Worm (Caenorhabditis elegans) whole organism, L4 larva: ENCODE measurements around the gene F38B2.4.

Experiments
- F10B5.3 ChIP-seq: sonication (generic microtip); optimal IDR thresholded peaks from 2 replicates; lab custom pipeline; 2016; ENCODE audit warnings: mild to moderate bottlenecking, missing genetic modification characterization, missing compliant biosample characterization
- F26F4.8 ChIP-seq: fragments of 200-800 bp; sonication (Bioruptor generic); conservative IDR thresholded peaks from 2 replicates; pipeline ENCODE4 v1.3.6; 2022; ENCODE audit warnings: missing genetic modification characterization, missing compliant biosample characterization
- F37D6.2 ChIP-seq: sonication (generic microtip); optimal IDR thresholded peaks from 2 replicates; lab custom pipeline; 2016; ENCODE audit warnings: mild to moderate bottlenecking, missing genetic modification characterization, missing compliant biosample characterization
- Y105C5A.15 ChIP-seq: fragments of 200-800 bp; sonication (Bioruptor generic); IDR thresholded peaks from 2 replicates; pipeline ENCODE4 v1.3.6; 2022; ENCODE audit warnings: missing genetic modification characterization, missing compliant biosample characterization
- aha-1 ChIP-seq: fragments of 150-350 bp; peaks from one replicate; lab custom pipeline; 2014; ENCODE audit warnings: missing biosample characterization, missing genetic modification characterization
- ceh-32 ChIP-seq: sonication (generic microtip); optimal IDR thresholded peaks from 2 replicates; lab custom pipeline; 2016; ENCODE audit warnings: mild to moderate bottlenecking, missing genetic modification characterization, missing compliant biosample characterization; ENCODE audit not compliant: poor library complexity
- daf-8 ChIP-seq: fragments of 200-800 bp; sonication (Bioruptor generic); IDR thresholded peaks from 2 replicates; pipeline ENCODE4 v1.3.6; 2022; ENCODE audit warnings: missing genetic modification characterization, missing compliant biosample characterization
- dmd-6 ChIP-seq: fragments of 200-800 bp; sonication (Bioruptor generic); IDR thresholded peaks from 2 replicates; pipeline ENCODE4 v1.3.6; 2022; ENCODE audit warnings: missing genetic modification reagents, missing genetic modification characterization, missing compliant biosample characterization
- dmd-9 ChIP-seq: fragments of 200-800 bp; sonication (Bioruptor generic); IDR thresholded peaks from 2 replicates; pipeline ENCODE4 v1.3.6; 2022; ENCODE audit warnings: missing genetic modification reagents, missing genetic modification characterization, missing compliant biosample characterization
- dpl-1 ChIP-seq: fragments of 150-350 bp; optimal IDR thresholded peaks from 2 replicates; lab custom pipeline; 2014; ENCODE audit warnings: missing biosample characterization, missing genetic modification reagents, missing genetic modification characterization
- duxl-1 ChIP-seq: sonication (generic microtip); optimal IDR thresholded peaks from 2 replicates; lab custom pipeline; 2016; ENCODE audit warnings: mild to moderate bottlenecking, missing genetic modification characterization, moderate library complexity, missing compliant biosample characterization; ENCODE audit not compliant: poor library complexity
- dve-1 ChIP-seq: sonication (generic microtip); optimal IDR thresholded peaks from 2 replicates; lab custom pipeline; 2017; ENCODE audit warnings: antibody characterized with exemption, mild to moderate bottlenecking, missing genetic modification characterization, missing compliant biosample characterization; ENCODE audit not compliant: insufficient read depth
- fkh-10 ChIP-seq: fragments of 150-350 bp; optimal IDR thresholded peaks from 2 replicates; lab custom pipeline; 2014; ENCODE audit warnings: missing biosample characterization, missing genetic modification reagents, missing genetic modification characterization
- gei-8 ChIP-seq: fragments of 200-800 bp; sonication (Bioruptor generic); optimal IDR thresholded peaks from 2 replicates; lab custom pipeline; 2018; ENCODE audit warnings: mild to moderate bottlenecking, missing genetic modification characterization, missing compliant biosample characterization
- hif-1 ChIP-seq, 2 experiments: sonication (generic microtip); optimal IDR thresholded peaks; 2 replicates each; lab custom pipeline; 2016 to 2017; ENCODE audit warnings: missing compliant biosample characterization in 2 of 2, missing genetic modification characterization in 2 of 2, missing genetic modification reagents in 2 of 2, missing genotype in 2 of 2, mild to moderate bottlenecking in 1 of 2
- hlh-11 ChIP-seq: fragments of 200-800 bp; sonication (Bioruptor generic); optimal IDR thresholded peaks from 2 replicates; lab custom pipeline; 2018; ENCODE audit warnings: mild to moderate bottlenecking, missing genetic modification characterization, missing compliant biosample characterization
- hlh-30 ChIP-seq: sonication (generic microtip); optimal IDR thresholded peaks from 2 replicates; lab custom pipeline; 2017; ENCODE audit warnings: antibody characterized with exemption, mild to moderate bottlenecking, missing genetic modification characterization, missing compliant biosample characterization; ENCODE audit not compliant: insufficient read depth
- lin-1 ChIP-seq: fragments of 200-800 bp; sonication (Bioruptor generic); IDR thresholded peaks from 2 replicates; pipeline ENCODE4 v1.3.6; 2022; ENCODE audit warnings: missing genetic modification reagents, missing genetic modification characterization, missing compliant biosample characterization
- lin-29 ChIP-seq: fragments of 200-800 bp; sonication (Bioruptor generic); IDR thresholded peaks from 2 replicates; pipeline ENCODE4 v1.3.6; 2022; ENCODE audit warnings: missing genetic modification reagents, missing genetic modification characterization, missing compliant biosample characterization
- lir-3 ChIP-seq: sonication (generic microtip); optimal IDR thresholded peaks from 2 replicates; lab custom pipeline; 2016; ENCODE audit warnings: mild to moderate bottlenecking, missing genetic modification characterization, missing compliant biosample characterization
- madf-5 ChIP-seq, 2 experiments: fragments of 200-800 bp; sonication (Bioruptor generic); IDR thresholded peaks; 2 replicates each; pipeline ENCODE4 v1.3.6; 2022; ENCODE audit warnings: missing compliant biosample characterization in 2 of 2, missing genetic modification characterization in 2 of 2
- madf-9 ChIP-seq: fragments of 200-800 bp; sonication (Bioruptor generic); conservative IDR thresholded peaks from 2 replicates; pipeline ENCODE4 v1.3.6; 2022; ENCODE audit warnings: missing genetic modification reagents, missing genetic modification characterization, missing compliant biosample characterization
- mdl-1 ChIP-seq, 2 experiments: fragments of 150-350 bp in 1 of 2; sonication (generic microtip) in 1 of 2; optimal IDR thresholded peaks; 2 replicates each; lab custom pipeline; 2014 to 2017; ENCODE audit warnings: missing biosample characterization in 2 of 2, missing genetic modification characterization in 2 of 2
- mep-1 ChIP-seq: fragments of 150-350 bp; sonication (generic microtip); optimal IDR thresholded peaks from 3 replicates; lab custom pipeline; 2014; ENCODE audit warnings: missing biosample characterization, missing genetic modification characterization
- mes-2 ChIP-seq: sonication (generic microtip); optimal IDR thresholded peaks from 2 replicates; lab custom pipeline; 2016; ENCODE audit warnings: missing genotype, mild to moderate bottlenecking, missing genetic modification characterization, missing compliant biosample characterization; ENCODE audit not compliant: poor library complexity, severe bottlenecking
- mxl-3 ChIP-seq: fragments of 200-800 bp; sonication (Bioruptor generic); optimal IDR thresholded peaks from 2 replicates; lab custom pipeline; 2018; ENCODE audit warnings: mild to moderate bottlenecking, missing genetic modification characterization, missing compliant biosample characterization
- nhr-10 ChIP-seq: fragments of 150-350 bp; optimal IDR thresholded peaks from 2 replicates; lab custom pipeline; 2014; ENCODE audit warnings: missing biosample characterization, missing genetic modification characterization
- nhr-28 ChIP-seq: fragments of 150-350 bp; optimal IDR thresholded peaks from 2 replicates; lab custom pipeline; 2014; ENCODE audit warnings: missing biosample characterization, missing genetic modification characterization
- nhr-41 ChIP-seq: fragments of 200-800 bp; sonication (Bioruptor generic); IDR thresholded peaks from 2 replicates; pipeline ENCODE4 v1.3.6; 2022; ENCODE audit warnings: missing genetic modification reagents, missing genetic modification characterization, missing compliant biosample characterization
- nhr-42 ChIP-seq: fragments of 200-800 bp; sonication (Bioruptor generic); IDR thresholded peaks from 2 replicates; pipeline ENCODE4 v1.3.6; 2022; ENCODE audit warnings: missing genetic modification characterization, missing compliant biosample characterization
- nhr-48 ChIP-seq: sonication (generic microtip); optimal IDR thresholded peaks from 2 replicates; lab custom pipeline; 2016; ENCODE audit warnings: mild to moderate bottlenecking, missing genetic modification characterization, missing compliant biosample characterization
- php-3 ChIP-seq: fragments of 200-800 bp; sonication (Bioruptor generic); IDR thresholded peaks from 2 replicates; pipeline ENCODE4 v1.3.6; 2022; ENCODE audit warnings: missing genetic modification reagents, missing genetic modification characterization, missing compliant biosample characterization
- saeg-2 ChIP-seq: fragments of 200-800 bp; sonication (Bioruptor generic); IDR thresholded peaks from 2 replicates; pipeline ENCODE4 v1.3.6; 2022; ENCODE audit warnings: missing genetic modification reagents, missing genetic modification characterization, missing compliant biosample characterization
- sdz-12 ChIP-seq: fragments of 200-800 bp; sonication (Bioruptor generic); optimal IDR thresholded peaks from 2 replicates; lab custom pipeline; 2018; ENCODE audit warnings: mild to moderate bottlenecking, missing genetic modification characterization, missing compliant biosample characterization
- snpc-1.2 ChIP-seq: fragments of 200-800 bp; sonication (Bioruptor generic); IDR thresholded peaks from 2 replicates; pipeline ENCODE4 v1.3.6; 2022; ENCODE audit warnings: missing genetic modification reagents, missing genetic modification characterization, missing compliant biosample characterization
- spr-1 ChIP-seq: sonication (generic microtip); optimal IDR thresholded peaks from 2 replicates; lab custom pipeline; 2016; ENCODE audit warnings: mild to moderate bottlenecking, missing genetic modification characterization, missing compliant biosample characterization
- spr-3 ChIP-seq: fragments of 200-800 bp; sonication (Bioruptor generic); optimal IDR thresholded peaks from 2 replicates; lab custom pipeline; 2018; ENCODE audit warnings: mild to moderate bottlenecking, missing genetic modification characterization, missing compliant biosample characterization
- unc-130 ChIP-seq: sonication (generic microtip); optimal IDR thresholded peaks from 2 replicates; lab custom pipeline; 2016; ENCODE audit warnings: missing genetic modification reagents, missing genetic modification characterization, missing compliant biosample characterization
- unc-62 ChIP-seq, 3 experiments: fragments of 150-350 bp in 1 of 3; sonication (generic microtip); optimal IDR thresholded peaks in 2 of 3; peaks in 1 of 3; 1 replicate in 1 of 3; 2 replicates in 2 of 3; lab custom pipeline; 2014 to 2017; ENCODE audit warnings: missing biosample characterization in 3 of 3, missing genetic modification characterization in 3 of 3, missing genetic modification reagents in 3 of 3, missing genotype in 1 of 3
- zag-1 ChIP-seq: fragments of 150-350 bp; optimal IDR thresholded peaks from 2 replicates; lab custom pipeline; 2014; ENCODE audit warnings: missing biosample characterization, missing genetic modification characterization
- zfp-2 ChIP-seq: sonication (generic microtip); optimal IDR thresholded peaks from 2 replicates; lab custom pipeline; 2016; ENCODE audit warnings: mild to moderate bottlenecking, missing genetic modification characterization, missing compliant biosample characterization
- zip-11 ChIP-seq: fragments of 200-800 bp; sonication (Bioruptor generic); IDR thresholded peaks from 2 replicates; pipeline ENCODE4 v1.3.6; 2022; ENCODE audit warnings: missing genetic modification characterization, missing compliant biosample characterization
- ztf-11 ChIP-seq: fragments of 150-350 bp; optimal IDR thresholded peaks from 2 replicates; lab custom pipeline; 2014; ENCODE audit warnings: missing biosample characterization, missing genetic modification characterization
- ztf-7 ChIP-seq: fragments of 150-350 bp; optimal IDR thresholded peaks from 2 replicates; lab custom pipeline; 2014; ENCODE audit warnings: missing biosample characterization, missing genetic modification characterization

The F38B2.4 gene

ce11 chrX:11250983-11251382, 36.5 kb downstream of the F38B2.4 start (continued):
- TF ChIP-seq nhr-10 (tag; lab: Kevin White, UChicago), result no peak

ce11 chrX:11249392-11249791, 38.1 kb downstream of the F38B2.4 start:
- no peak for TF ChIP-seq ztf-7 (tag; lab: Kevin White, UChicago)
- TF ChIP-seq mxl-3 (GFP tag; lab: Kevin White, UChicago), result no peak
- TF ChIP-seq mdl-1 (tag; optimal IDR thresholded peaks at IDR 0.05; lab: Kevin White, UChicago), result peak in 1 of 2 experiments; percentile 36
- no peak for TF ChIP-seq daf-8 (GFP tag; lab: Robert Waterston, UW)
- TF ChIP-seq dpl-1 (GFP tag; lab: Kevin White, UChicago), result no peak
- no peak for TF ChIP-seq unc-130
- TF ChIP-seq aha-1 (tag; lab: Kevin White, UChicago), result peak; percentile 3
- TF ChIP-seq spr-1 (tag; lab: Kevin White, UChicago), result no peak
- TF ChIP-seq nhr-42 (GFP tag; lab: Robert Waterston, UW), result no peak
- TF ChIP-seq zfp-2, result no peak
- TF ChIP-seq hlh-11 (tag; lab: Kevin White, UChicago), result no peak

ce11 chrX:11248083-11248482, 39.4 kb downstream of the F38B2.4 start:
- TF ChIP-seq mes-2 (tag; lab: Kevin White, UChicago) (no peak), F10B5.3 (tag; lab: Kevin White, UChicago) (no peak), Y105C5A.15 (GFP tag; lab: Robert Waterston, UW) (no peak), madf-5 (GFP tag; IDR thresholded peaks at IDR 0.05; lab: Robert Waterston, UW) (no peak), hlh-30 (tag; lab: Kevin White, UChicago) (peak; percentile 79), zip-11 (GFP tag; lab: Robert Waterston, UW) (no peak), nhr-41 (GFP tag; lab: Robert Waterston, UW) (no peak), gei-8 (GFP tag; lab: Kevin White, UChicago) (no peak), unc-62 (GFP tag; optimal IDR thresholded peaks at IDR 0.05 in 1 of 2; lab: Kevin White, UChicago) (no peak), unc-62 (tag; optimal IDR thresholded peaks at IDR 0.05; lab: Kevin White, UChicago) (no peak), hif-1 (tag; optimal IDR thresholded peaks at IDR 0.05; lab: Kevin White, UChicago) (no peak), dmd-9 (GFP tag; lab: Robert Waterston, UW) (no peak), hlh-11 (tag; lab: Kevin White, UChicago) (peak; percentile 88), lin-1 (no peak), dmd-6 (no peak), lin-29 (0 out of 2 replicates have a peak, but pooled peaks have one; percentile 30), ceh-32 (tag; lab: Kevin White, UChicago) (no peak), duxl-1 (tag; lab: Kevin White, UChicago) (no peak), sdz-12 (GFP tag; lab: Kevin White, UChicago) (no peak), madf-9 (GFP tag; lab: Robert Waterston, UW) (peak; percentile 87), nhr-48 (tag; lab: Kevin White, UChicago) (peak; percentile 76), nhr-28 (tag; lab: Kevin White, UChicago) (peak; percentile 55), aha-1 (tag; lab: Kevin White, UChicago) (peak; percentile 37), spr-3 (GFP tag; lab: Kevin White, UChicago) (no peak), php-3 (GFP tag; lab: Robert Waterston, UW) (no peak), mxl-3 (GFP tag; lab: Kevin White, UChicago) (peak; percentile 67), spr-1 (tag; lab: Kevin White, UChicago) (no peak), mdl-1 (tag; optimal IDR thresholded peaks at IDR 0.05; lab: Kevin White, UChicago) (peak; percentile 31 to 46), lir-3 (tag; lab: Kevin White, UChicago) (no peak), ztf-11 (tag; lab: Kevin White, UChicago) (no peak), zag-1 (tag; lab: Kevin White, UChicago) (no peak), mep-1 (no peak), snpc-1.2 (GFP tag; lab: Robert Waterston, UW) (no peak), F37D6.2 (tag; lab: Kevin White, UChicago) (no peak), saeg-2 (GFP tag; lab: Robert Waterston, UW) (no peak), fkh-10 (GFP tag; lab: Kevin White, UChicago) (no peak), F26F4.8 (GFP tag; lab: Robert Waterston, UW) (no peak), dve-1 (tag; lab: Kevin White, UChicago) (no peak)
